Fruit fly (Drosophila melanogaster): ENCODE measurements around the gene Bicra.

dm6 chr3R:29103227-29103626 lies 40.4 kb downstream of the Bicra start:
- TF ChIP-seq pan (optimal IDR thresholded peaks at IDR 0.05) (no peak), psq (optimal IDR thresholded peaks at IDR 0.05) (no peak), CG8478 (optimal IDR thresholded peaks at IDR 0.05) (no peak)
